Worm (Caenorhabditis elegans) whole organism, L4 larva: ENCODE data around the gene oxi-1.

Experiments used
- F10B5.3 ChIP-seq: sonication (generic microtip); optimal IDR thresholded peaks from 2 replicates; lab custom pipeline; 2016; ENCODE audit warnings: mild to moderate bottlenecking, missing genetic modification characterization, missing compliant biosample characterization
- F26F4.8 ChIP-seq: fragments of 200-800 bp; sonication (Bioruptor generic); conservative IDR thresholded peaks from 2 replicates; pipeline ENCODE4 v1.3.6; 2022; ENCODE audit warnings: missing genetic modification characterization, missing compliant biosample characterization
- F44E2.7 ChIP-seq: fragments of 200-800 bp; sonication (Bioruptor generic); IDR thresholded peaks from 2 replicates; pipeline ENCODE4 v2.1.2; 2022; ENCODE audit warnings: missing genetic modification characterization, missing compliant biosample characterization
- T20F7.1 ChIP-seq: fragments of 200-800 bp; sonication (Bioruptor generic); optimal IDR thresholded peaks from 2 replicates; lab custom pipeline; 2018; ENCODE audit warnings: mild to moderate bottlenecking, missing genetic modification characterization, missing compliant biosample characterization
- T26A8.4 ChIP-seq: fragments of 200-800 bp; sonication (Bioruptor generic); IDR thresholded peaks from 2 replicates; pipeline ENCODE4 v1.3.6; 2022; ENCODE audit warnings: missing genetic modification characterization, missing compliant biosample characterization
- Y75B8A.6 ChIP-seq: fragments of 200-800 bp; sonication (Bioruptor generic); IDR thresholded peaks from 2 replicates; pipeline ENCODE4 v1.3.6; 2022; ENCODE audit warnings: missing genetic modification reagents, missing genetic modification characterization, missing compliant biosample characterization
- ZK546.5 ChIP-seq, 2 experiments: sonication (generic microtip); optimal IDR thresholded peaks; 2 replicates each; lab custom pipeline; 2017; ENCODE audit warnings: missing biosample characterization in 2 of 2, missing genetic modification characterization in 2 of 2
- aly-2 ChIP-seq: sonication (generic microtip); optimal IDR thresholded peaks from 2 replicates; lab custom pipeline; 2018; ENCODE audit warnings: missing biosample characterization, missing genetic modification characterization
- arid-1 ChIP-seq: fragments of 200-800 bp; sonication (Bioruptor generic); conservative IDR thresholded peaks from 2 replicates; pipeline ENCODE4 v1.3.6; 2022; ENCODE audit warnings: missing genetic modification reagents, missing genetic modification characterization, missing compliant biosample characterization
- ceh-62 ChIP-seq: sonication (generic microtip); optimal IDR thresholded peaks from 2 replicates; lab custom pipeline; 2017; ENCODE audit warnings: missing biosample characterization, missing genetic modification characterization
- ceh-82 ChIP-seq: sonication (generic microtip); optimal IDR thresholded peaks from 2 replicates; lab custom pipeline; 2017; ENCODE audit warnings: missing biosample characterization, missing genetic modification characterization
- ces-1 ChIP-seq: fragments of 150-350 bp; sonication (generic microtip); optimal IDR thresholded peaks from 4 replicates; lab custom pipeline; 2014; ENCODE audit warnings: missing biosample characterization, missing genetic modification reagents, missing genetic modification characterization
- daf-12 ChIP-seq: fragments of 150-350 bp; optimal IDR thresholded peaks from 2 replicates; lab custom pipeline; 2014; ENCODE audit warnings: missing biosample characterization, missing genetic modification reagents, missing genetic modification characterization
- daf-19 ChIP-seq: fragments of 200-800 bp; sonication (Bioruptor generic); conservative IDR thresholded peaks from 2 replicates; pipeline ENCODE4 v1.3.6; 2022; ENCODE audit warnings: missing genetic modification characterization, missing compliant biosample characterization
- dmd-6 ChIP-seq: fragments of 200-800 bp; sonication (Bioruptor generic); IDR thresholded peaks from 2 replicates; pipeline ENCODE4 v1.3.6; 2022; ENCODE audit warnings: missing genetic modification reagents, missing genetic modification characterization, missing compliant biosample characterization
- dpl-1 ChIP-seq: fragments of 150-350 bp; optimal IDR thresholded peaks from 2 replicates; lab custom pipeline; 2014; ENCODE audit warnings: missing biosample characterization, missing genetic modification reagents, missing genetic modification characterization
- dve-1 ChIP-seq: sonication (generic microtip); optimal IDR thresholded peaks from 2 replicates; lab custom pipeline; 2017; ENCODE audit warnings: antibody characterized with exemption, mild to moderate bottlenecking, missing genetic modification characterization, missing compliant biosample characterization; ENCODE audit not compliant: insufficient read depth
- hif-1 ChIP-seq, 2 experiments: sonication (generic microtip); optimal IDR thresholded peaks; 2 replicates each; lab custom pipeline; 2016 to 2017; ENCODE audit warnings: missing compliant biosample characterization in 2 of 2, missing genetic modification characterization in 2 of 2, missing genetic modification reagents in 2 of 2, missing genotype in 2 of 2, mild to moderate bottlenecking in 1 of 2
- hmg-1.1 ChIP-seq: fragments of 200-800 bp; sonication (Bioruptor generic); IDR thresholded peaks from 2 replicates; pipeline ENCODE4 v1.3.6; 2022; ENCODE audit warnings: missing genetic modification reagents, missing genetic modification characterization, missing compliant biosample characterization
- lim-7 ChIP-seq: fragments of 200-800 bp; sonication (Bioruptor generic); IDR thresholded peaks from 2 replicates; pipeline ENCODE4 v1.3.6; 2022; ENCODE audit warnings: missing genetic modification characterization, missing compliant biosample characterization
- lin-15B ChIP-seq: fragments of 150-350 bp; sonication (generic microtip); optimal IDR thresholded peaks from 3 replicates; lab custom pipeline; 2014; ENCODE audit warnings: missing biosample characterization, missing genetic modification characterization
- lin-29 ChIP-seq: fragments of 200-800 bp; sonication (Bioruptor generic); IDR thresholded peaks from 2 replicates; pipeline ENCODE4 v1.3.6; 2022; ENCODE audit warnings: missing genetic modification reagents, missing genetic modification characterization, missing compliant biosample characterization
- lin-39 ChIP-seq: fragments of 150-350 bp; optimal IDR thresholded peaks from 2 replicates; lab custom pipeline; 2014; ENCODE audit warnings: missing biosample characterization, missing genetic modification reagents, missing genetic modification characterization
- lsy-2 ChIP-seq, 2 experiments: fragments of 150-350 bp in 1 of 2; sonication (generic microtip) in 1 of 2; optimal IDR thresholded peaks; 2 replicates each; lab custom pipeline; 2014 to 2017; ENCODE audit warnings: missing biosample characterization in 2 of 2, missing genetic modification characterization in 2 of 2
- madf-5 ChIP-seq, 2 experiments: fragments of 200-800 bp; sonication (Bioruptor generic); IDR thresholded peaks; 2 replicates each; pipeline ENCODE4 v1.3.6; 2022; ENCODE audit warnings: missing compliant biosample characterization in 2 of 2, missing genetic modification characterization in 2 of 2
- mdl-1 ChIP-seq, 2 experiments: fragments of 150-350 bp in 1 of 2; sonication (generic microtip) in 1 of 2; optimal IDR thresholded peaks; 2 replicates each; lab custom pipeline; 2014 to 2017; ENCODE audit warnings: missing biosample characterization in 2 of 2, missing genetic modification characterization in 2 of 2
- mdt-29 ChIP-seq: fragments of 200-800 bp; sonication (Bioruptor generic); IDR thresholded peaks from 2 replicates; pipeline ENCODE4 v1.3.6; 2022; ENCODE audit warnings: missing genetic modification reagents, missing genetic modification characterization, missing compliant biosample characterization
- mep-1 ChIP-seq: fragments of 150-350 bp; sonication (generic microtip); optimal IDR thresholded peaks from 3 replicates; lab custom pipeline; 2014; ENCODE audit warnings: missing biosample characterization, missing genetic modification characterization
- mes-2 ChIP-seq: sonication (generic microtip); optimal IDR thresholded peaks from 2 replicates; lab custom pipeline; 2016; ENCODE audit warnings: missing genotype, mild to moderate bottlenecking, missing genetic modification characterization, missing compliant biosample characterization; ENCODE audit not compliant: poor library complexity, severe bottlenecking
- mxl-2 ChIP-seq: fragments of 200-800 bp; sonication (Bioruptor generic); conservative IDR thresholded peaks from 2 replicates; pipeline ENCODE4 v1.3.6; 2022; ENCODE audit warnings: missing genetic modification reagents, missing genetic modification characterization, missing compliant biosample characterization
- mxl-3 ChIP-seq: fragments of 200-800 bp; sonication (Bioruptor generic); optimal IDR thresholded peaks from 2 replicates; lab custom pipeline; 2018; ENCODE audit warnings: mild to moderate bottlenecking, missing genetic modification characterization, missing compliant biosample characterization
- nhr-111 ChIP-seq: fragments of 200-800 bp; sonication (Bioruptor generic); optimal IDR thresholded peaks from 2 replicates; lab custom pipeline; 2018; ENCODE audit warnings: mild to moderate bottlenecking, missing genetic modification characterization, missing compliant biosample characterization
- nhr-25 ChIP-seq: sonication (generic microtip); optimal IDR thresholded peaks from 2 replicates; lab custom pipeline; 2017; ENCODE audit warnings: missing genetic modification characterization, mild to moderate bottlenecking, missing compliant biosample characterization, antibody characterized with exemption, moderate library complexity, borderline replicate concordance; ENCODE audit not compliant: insufficient read depth
- nhr-28 ChIP-seq: fragments of 150-350 bp; optimal IDR thresholded peaks from 2 replicates; lab custom pipeline; 2014; ENCODE audit warnings: missing biosample characterization, missing genetic modification characterization
- nhr-42 ChIP-seq: fragments of 200-800 bp; sonication (Bioruptor generic); IDR thresholded peaks from 2 replicates; pipeline ENCODE4 v1.3.6; 2022; ENCODE audit warnings: missing genetic modification characterization, missing compliant biosample characterization
- nhr-48 ChIP-seq: sonication (generic microtip); optimal IDR thresholded peaks from 2 replicates; lab custom pipeline; 2016; ENCODE audit warnings: mild to moderate bottlenecking, missing genetic modification characterization, missing compliant biosample characterization
- nhr-76 ChIP-seq: fragments of 150-350 bp; optimal IDR thresholded peaks from 2 replicates; lab custom pipeline; 2014; ENCODE audit warnings: missing biosample characterization, missing genetic modification characterization
- nhr-77 ChIP-seq: fragments of 150-350 bp; optimal IDR thresholded peaks from 2 replicates; lab custom pipeline; 2014; ENCODE audit warnings: missing biosample characterization, missing genetic modification characterization
- pha-4 ChIP-seq, 2 experiments: fragments of 150-350 bp in 1 of 2; fragments of 200-800 bp in 1 of 2; sonication (Bioruptor generic) in 1 of 2; IDR thresholded peaks in 1 of 2; optimal IDR thresholded peaks in 1 of 2; 2 replicates each; pipeline versions ENCODE4 v1.3.6 to Lab custom; 2014 to 2022; ENCODE audit warnings: missing genetic modification characterization in 2 of 2, missing genetic modification reagents in 2 of 2, missing biosample characterization in 1 of 2, missing compliant biosample characterization in 1 of 2
- sdz-12 ChIP-seq: fragments of 200-800 bp; sonication (Bioruptor generic); optimal IDR thresholded peaks from 2 replicates; lab custom pipeline; 2018; ENCODE audit warnings: mild to moderate bottlenecking, missing genetic modification characterization, missing compliant biosample characterization
- set-16 ChIP-seq: fragments of 200-800 bp; sonication (Bioruptor generic); IDR thresholded peaks from 2 replicates; pipeline ENCODE4 v1.3.6; 2022; ENCODE audit warnings: missing genetic modification reagents, missing genetic modification characterization, missing compliant biosample characterization
- snpc-1.2 ChIP-seq: fragments of 200-800 bp; sonication (Bioruptor generic); IDR thresholded peaks from 2 replicates; pipeline ENCODE4 v1.3.6; 2022; ENCODE audit warnings: missing genetic modification reagents, missing genetic modification characterization, missing compliant biosample characterization
- spr-1 ChIP-seq: sonication (generic microtip); optimal IDR thresholded peaks from 2 replicates; lab custom pipeline; 2016; ENCODE audit warnings: mild to moderate bottlenecking, missing genetic modification characterization, missing compliant biosample characterization
- spr-3 ChIP-seq: fragments of 200-800 bp; sonication (Bioruptor generic); optimal IDR thresholded peaks from 2 replicates; lab custom pipeline; 2018; ENCODE audit warnings: mild to moderate bottlenecking, missing genetic modification characterization, missing compliant biosample characterization
- tag-97 ChIP-seq: fragments of 200-800 bp; sonication (Bioruptor generic); IDR thresholded peaks from 2 replicates; pipeline ENCODE4 v1.3.6; 2022; ENCODE audit warnings: missing genetic modification characterization, missing compliant biosample characterization
- unc-130 ChIP-seq: sonication (generic microtip); optimal IDR thresholded peaks from 2 replicates; lab custom pipeline; 2016; ENCODE audit warnings: missing genetic modification reagents, missing genetic modification characterization, missing compliant biosample characterization
- unc-39 ChIP-seq: sonication (generic microtip); optimal IDR thresholded peaks from 2 replicates; lab custom pipeline; 2017; ENCODE audit warnings: missing biosample characterization, missing genetic modification characterization
- unc-62 ChIP-seq, 3 experiments: fragments of 150-350 bp in 1 of 3; sonication (generic microtip); optimal IDR thresholded peaks in 2 of 3; peaks in 1 of 3; 1 replicate in 1 of 3; 2 replicates in 2 of 3; lab custom pipeline; 2014 to 2017; ENCODE audit warnings: missing biosample characterization in 3 of 3, missing genetic modification characterization in 3 of 3, missing genetic modification reagents in 3 of 3, missing genotype in 1 of 3
- zfp-2 ChIP-seq: sonication (generic microtip); optimal IDR thresholded peaks from 2 replicates; lab custom pipeline; 2016; ENCODE audit warnings: mild to moderate bottlenecking, missing genetic modification characterization, missing compliant biosample characterization
- zip-11 ChIP-seq: fragments of 200-800 bp; sonication (Bioruptor generic); IDR thresholded peaks from 2 replicates; pipeline ENCODE4 v1.3.6; 2022; ENCODE audit warnings: missing genetic modification characterization, missing compliant biosample characterization

oxi-1 gene

ce11 chrIII:10856830-10857229 lies 1.3 kb upstream of the oxi-1 start (continued):
- no peak for TF ChIP-seq spr-1 (tag; lab: Kevin White, UChicago)
- no peak for TF ChIP-seq nhr-25
- no peak for TF ChIP-seq lin-15B (tag; lab: Kevin White, UChicago)
- no peak for TF ChIP-seq daf-19 (GFP tag; lab: Robert Waterston, UW)
- TF ChIP-seq T20F7.1 (GFP tag; lab: Kevin White, UChicago): no peak
- no peak for TF ChIP-seq aly-2 (tag; lab: Kevin White, UChicago)
- no peak for TF ChIP-seq zfp-2
- no peak for TF ChIP-seq F26F4.8 (GFP tag; lab: Robert Waterston, UW)
- no peak for TF ChIP-seq F10B5.3 (tag; lab: Kevin White, UChicago)
- TF ChIP-seq nhr-42 (GFP tag; lab: Robert Waterston, UW): 0 out of 2 replicates have a peak, but pooled peaks have one; percentile 52
- no peak for TF ChIP-seq arid-1 (GFP tag; lab: Robert Waterston, UW)
- TF ChIP-seq mdt-29: 0 out of 2 replicates have a peak, but pooled peaks have one; percentile 29
- peak in 1 of 2 experiments; percentile 72 for TF ChIP-seq hif-1 (tag; optimal IDR thresholded peaks at IDR 0.05; lab: Kevin White, UChicago)
- no peak for TF ChIP-seq mdl-1 (tag; optimal IDR thresholded peaks at IDR 0.05; lab: Kevin White, UChicago)
- peak; percentile 90 for TF ChIP-seq mes-2 (tag; lab: Kevin White, UChicago)
- no peak for TF ChIP-seq zip-11
- TF ChIP-seq ZK546.5 (tag; optimal IDR thresholded peaks at IDR 0.05; lab: Kevin White, UChicago): no peak
- no peak for TF ChIP-seq snpc-1.2 (GFP tag; lab: Robert Waterston, UW)
- TF ChIP-seq nhr-111 (GFP tag; lab: Kevin White, UChicago): no peak
- TF ChIP-seq lin-39 (tag; lab: Kevin White, UChicago): no peak
- no peak for TF ChIP-seq unc-39 (tag; lab: Kevin White, UChicago)
- TF ChIP-seq pha-4 (GFP tag; IDR thresholded peaks at IDR 0.05; lab: Robert Waterston, UW): no peak
- no peak for TF ChIP-seq pha-4 (tag; optimal IDR thresholded peaks at IDR 0.05; lab: Kevin White, UChicago)
- peak; percentile 22; the same call in 1 of the 2 replicates for TF ChIP-seq dmd-6 (GFP tag; lab: Robert Waterston, UW)
- no peak for TF ChIP-seq F44E2.7
- no peak for TF ChIP-seq daf-12
- no peak for TF ChIP-seq nhr-77 (tag; lab: Kevin White, UChicago)
- no peak for TF ChIP-seq Y75B8A.6 (GFP tag; lab: Robert Waterston, UW)
- TF ChIP-seq lin-29: no peak
- no peak for TF ChIP-seq sdz-12 (GFP tag; lab: Kevin White, UChicago)
- TF ChIP-seq nhr-76 (tag; lab: Kevin White, UChicago): no peak
- no peak for TF ChIP-seq T26A8.4 (GFP tag; lab: Robert Waterston, UW)
- TF ChIP-seq dve-1: no peak
- TF ChIP-seq nhr-28 (tag; lab: Kevin White, UChicago): no peak
- TF ChIP-seq ceh-62 (tag; lab: Kevin White, UChicago): no peak
- no peak for TF ChIP-seq ceh-82 (tag; lab: Kevin White, UChicago)
- TF ChIP-seq unc-62 (GFP tag; optimal IDR thresholded peaks at IDR 0.05 in 1 of 2; lab: Kevin White, UChicago): no peak
- no peak for TF ChIP-seq unc-62 (tag; optimal IDR thresholded peaks at IDR 0.05; lab: Kevin White, UChicago)
- no peak for TF ChIP-seq mxl-3 (GFP tag; lab: Kevin White, UChicago)
- TF ChIP-seq madf-5 (GFP tag; IDR thresholded peaks at IDR 0.05; lab: Robert Waterston, UW): 0 out of 4 replicates have a peak, but pooled peaks of 1 of the 2 experiments have one; percentile 35
- no peak for TF ChIP-seq spr-3
- no peak for TF ChIP-seq mep-1 (tag; lab: Kevin White, UChicago)
- TF ChIP-seq nhr-48: no peak
- no peak for TF ChIP-seq lim-7 (GFP tag; lab: Robert Waterston, UW)
- TF ChIP-seq unc-130: peak; percentile 77
- no peak for TF ChIP-seq lsy-2 (tag; optimal IDR thresholded peaks at IDR 0.05; lab: Kevin White, UChicago)
- no peak for TF ChIP-seq set-16 (GFP tag; lab: Robert Waterston, UW)
- TF ChIP-seq hmg-1.1 (GFP tag; lab: Robert Waterston, UW): 0 out of 2 replicates have a peak, but pooled peaks have one; percentile 20
- no peak for TF ChIP-seq mxl-2 (GFP tag; lab: Robert Waterston, UW)
- TF ChIP-seq tag-97 (GFP tag; lab: Robert Waterston, UW): 0 out of 2 replicates have a peak, but pooled peaks have one; percentile 57
- TF ChIP-seq ces-1 (GFP tag; lab: Kevin White, UChicago): no peak
- no peak for TF ChIP-seq dpl-1 (GFP tag; lab: Kevin White, UChicago)
